Worm (Caenorhabditis elegans): ENCODE data around the gene ZK856.16.

DNA sequence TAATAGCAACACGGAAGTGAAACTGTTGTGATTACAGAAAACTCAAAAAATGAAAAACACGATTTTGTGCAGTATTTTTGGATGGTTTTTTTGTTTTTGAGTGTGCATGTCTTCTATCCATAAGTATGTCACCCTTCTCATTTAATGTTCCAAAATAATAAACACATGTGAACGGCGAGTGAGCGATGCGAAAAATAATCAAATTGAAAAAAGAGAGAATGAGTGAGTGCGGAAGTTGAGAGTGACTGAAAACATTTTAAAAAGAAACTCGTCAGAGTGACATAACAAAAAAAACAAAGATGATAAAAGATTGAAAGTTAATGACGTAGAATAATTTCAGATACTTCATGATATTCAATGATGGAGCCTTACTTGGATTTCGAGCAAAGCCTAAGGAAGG lies 44.1 kb upstream of the ZK856.16 start:
- TF ChIP-seq unc-62 (GFP tag; optimal IDR thresholded peaks at IDR 0.05) (no peak), blmp-1 (tag; optimal IDR thresholded peaks at IDR 0.05; ENCODE audit: insufficient read depth) (no peak), nhr-77 (tag; optimal IDR thresholded peaks at IDR 0.05) (no peak), elt-3 (tag; optimal IDR thresholded peaks at IDR 0.05) (no peak), aly-2 (tag; optimal IDR thresholded peaks at IDR 0.05) (no peak), ztf-11 (tag; optimal IDR thresholded peaks at IDR 0.05) (no peak), ama-1 (optimal IDR thresholded peaks at IDR 0.05) (no peak), ceh-82 (tag; optimal IDR thresholded peaks at IDR 0.05) (no peak), fos-1 (tag; optimal IDR thresholded peaks at IDR 0.05) (no peak), lin-13 (GFP tag; optimal IDR thresholded peaks at IDR 0.05) (no peak), ZK546.5 (tag; optimal IDR thresholded peaks at IDR 0.05) (no peak), snpc-4 (tag; optimal IDR thresholded peaks at IDR 0.05) (no peak), unc-39 (tag; optimal IDR thresholded peaks at IDR 0.05) (no peak), elt-1 (tag; optimal IDR thresholded peaks at IDR 0.05) (no peak)

Data from whole organism, L2 larva.